Worm (Caenorhabditis elegans) whole organism, L4 larva: Measurements from ENCODE around the gene suca-1.
A peak's percentile ranks its signal among the peaks of the same experiment; 100 is the strongest.

Source experiments
- F49E8.2 ChIP-seq: sonication (generic microtip); optimal IDR thresholded peaks from 2 replicates; lab custom pipeline; 2016; ENCODE audit warnings: missing compliant biosample characterization, mild to moderate bottlenecking, missing genetic modification characterization, borderline replicate concordance
- R02D3.7 ChIP-seq: fragments of 150-350 bp; sonication (generic microtip); optimal IDR thresholded peaks from 3 replicates; lab custom pipeline; 2014; ENCODE audit warnings: missing biosample characterization, missing genetic modification characterization
- T20F7.1 ChIP-seq: fragments of 200-800 bp; sonication (Bioruptor generic); optimal IDR thresholded peaks from 2 replicates; lab custom pipeline; 2018; ENCODE audit warnings: mild to moderate bottlenecking, missing genetic modification characterization, missing compliant biosample characterization
- T26A8.4 ChIP-seq: fragments of 200-800 bp; sonication (Bioruptor generic); IDR thresholded peaks from 2 replicates; pipeline ENCODE4 v1.3.6; 2022; ENCODE audit warnings: missing genetic modification characterization, missing compliant biosample characterization
- aha-1 ChIP-seq: fragments of 150-350 bp; peaks from one replicate; lab custom pipeline; 2014; ENCODE audit warnings: missing biosample characterization, missing genetic modification characterization
- ama-1 ChIP-seq: fragments of 150-350 bp; optimal IDR thresholded peaks from 2 replicates; lab custom pipeline; 2014; ENCODE audit warnings: inconsistent platforms, mixed read lengths
- attf-4 ChIP-seq: sonication (generic microtip); optimal IDR thresholded peaks from 3 replicates; lab custom pipeline; 2017; ENCODE audit warnings: missing biosample characterization, missing genetic modification characterization
- ceh-20 ChIP-seq: fragments of 200-800 bp; sonication (Bioruptor generic); IDR thresholded peaks from 2 replicates; pipeline ENCODE4 v1.3.6; 2022; ENCODE audit warnings: missing genetic modification reagents, missing genetic modification characterization, missing compliant biosample characterization
- ceh-28 ChIP-seq: fragments of 150-350 bp; optimal IDR thresholded peaks from 2 replicates; lab custom pipeline; 2014; ENCODE audit warnings: missing biosample characterization, missing genetic modification reagents, missing genetic modification characterization
- ceh-44 ChIP-seq: fragments of 200-800 bp; sonication (Bioruptor generic); IDR thresholded peaks from 2 replicates; pipeline ENCODE4 v1.3.6; 2022; ENCODE audit warnings: missing genetic modification reagents, missing genetic modification characterization, missing compliant biosample characterization
- ceh-62 ChIP-seq: sonication (generic microtip); optimal IDR thresholded peaks from 2 replicates; lab custom pipeline; 2017; ENCODE audit warnings: missing biosample characterization, missing genetic modification characterization
- cey-2 ChIP-seq: sonication (generic microtip); optimal IDR thresholded peaks from 3 replicates; lab custom pipeline; 2017; ENCODE audit warnings: missing genetic modification characterization, mild to moderate bottlenecking, missing compliant biosample characterization, antibody characterized with exemption, borderline replicate concordance; ENCODE audit not compliant: insufficient read depth
- daf-16 ChIP-seq, 3 experiments: sonication (generic microtip); optimal IDR thresholded peaks; 2 replicates each; lab custom pipeline; 2016 to 2017; ENCODE audit warnings: missing genetic modification characterization in 3 of 3, missing genetic modification reagents in 3 of 3, mild to moderate bottlenecking in 2 of 3, missing compliant biosample characterization in 2 of 3, missing biosample characterization in 1 of 3, moderate library complexity in 1 of 3
- daf-19 ChIP-seq: fragments of 200-800 bp; sonication (Bioruptor generic); conservative IDR thresholded peaks from 2 replicates; pipeline ENCODE4 v1.3.6; 2022; ENCODE audit warnings: missing genetic modification characterization, missing compliant biosample characterization
- daf-8 ChIP-seq: fragments of 200-800 bp; sonication (Bioruptor generic); IDR thresholded peaks from 2 replicates; pipeline ENCODE4 v1.3.6; 2022; ENCODE audit warnings: missing genetic modification characterization, missing compliant biosample characterization
- dmd-8 ChIP-seq: fragments of 200-800 bp; sonication (Bioruptor generic); IDR thresholded peaks from 2 replicates; pipeline ENCODE4 v1.3.6; 2022; ENCODE audit warnings: missing genetic modification characterization, missing compliant biosample characterization
- dve-1 ChIP-seq: sonication (generic microtip); optimal IDR thresholded peaks from 2 replicates; lab custom pipeline; 2017; ENCODE audit warnings: antibody characterized with exemption, mild to moderate bottlenecking, missing genetic modification characterization, missing compliant biosample characterization; ENCODE audit not compliant: insufficient read depth
- egl-27 ChIP-seq: sonication (generic microtip); optimal IDR thresholded peaks from 3 replicates; lab custom pipeline; 2017; ENCODE audit warnings: missing biosample characterization, missing genetic modification reagents, missing genetic modification characterization
- egl-43 ChIP-seq: fragments of 200-800 bp; sonication (Bioruptor generic); IDR thresholded peaks from 2 replicates; pipeline ENCODE4 v1.3.6; 2022; ENCODE audit warnings: missing genetic modification reagents, missing genetic modification characterization, missing compliant biosample characterization
- fkh-10 ChIP-seq: fragments of 150-350 bp; optimal IDR thresholded peaks from 2 replicates; lab custom pipeline; 2014; ENCODE audit warnings: missing biosample characterization, missing genetic modification reagents, missing genetic modification characterization
- hif-1 ChIP-seq, 2 experiments: sonication (generic microtip); optimal IDR thresholded peaks; 2 replicates each; lab custom pipeline; 2016 to 2017; ENCODE audit warnings: missing compliant biosample characterization in 2 of 2, missing genetic modification characterization in 2 of 2, missing genetic modification reagents in 2 of 2, missing genotype in 2 of 2, mild to moderate bottlenecking in 1 of 2
- hlh-11 ChIP-seq: fragments of 200-800 bp; sonication (Bioruptor generic); optimal IDR thresholded peaks from 2 replicates; lab custom pipeline; 2018; ENCODE audit warnings: mild to moderate bottlenecking, missing genetic modification characterization, missing compliant biosample characterization
- hlh-30 ChIP-seq: sonication (generic microtip); optimal IDR thresholded peaks from 2 replicates; lab custom pipeline; 2017; ENCODE audit warnings: antibody characterized with exemption, mild to moderate bottlenecking, missing genetic modification characterization, missing compliant biosample characterization; ENCODE audit not compliant: insufficient read depth
- jun-1 ChIP-seq: fragments of 150-350 bp; optimal IDR thresholded peaks from 2 replicates; lab custom pipeline; 2014; ENCODE audit warnings: missing biosample characterization, missing genetic modification reagents, missing genetic modification characterization
- lin-1 ChIP-seq: fragments of 200-800 bp; sonication (Bioruptor generic); IDR thresholded peaks from 2 replicates; pipeline ENCODE4 v1.3.6; 2022; ENCODE audit warnings: missing genetic modification reagents, missing genetic modification characterization, missing compliant biosample characterization
- lin-15B ChIP-seq: fragments of 150-350 bp; sonication (generic microtip); optimal IDR thresholded peaks from 3 replicates; lab custom pipeline; 2014; ENCODE audit warnings: missing biosample characterization, missing genetic modification characterization
- lin-38 ChIP-seq: fragments of 200-800 bp; sonication (Bioruptor generic); IDR thresholded peaks from 2 replicates; pipeline ENCODE4 v1.3.6; 2022; ENCODE audit warnings: missing genetic modification reagents, missing genetic modification characterization, missing compliant biosample characterization
- lin-39 ChIP-seq: fragments of 150-350 bp; optimal IDR thresholded peaks from 2 replicates; lab custom pipeline; 2014; ENCODE audit warnings: missing biosample characterization, missing genetic modification reagents, missing genetic modification characterization
- lsy-2 ChIP-seq, 2 experiments: fragments of 150-350 bp in 1 of 2; sonication (generic microtip) in 1 of 2; optimal IDR thresholded peaks; 2 replicates each; lab custom pipeline; 2014 to 2017; ENCODE audit warnings: missing biosample characterization in 2 of 2, missing genetic modification characterization in 2 of 2
- mdt-29 ChIP-seq: fragments of 200-800 bp; sonication (Bioruptor generic); IDR thresholded peaks from 2 replicates; pipeline ENCODE4 v1.3.6; 2022; ENCODE audit warnings: missing genetic modification reagents, missing genetic modification characterization, missing compliant biosample characterization
- mep-1 ChIP-seq: fragments of 150-350 bp; sonication (generic microtip); optimal IDR thresholded peaks from 3 replicates; lab custom pipeline; 2014; ENCODE audit warnings: missing biosample characterization, missing genetic modification characterization
- mes-2 ChIP-seq: sonication (generic microtip); optimal IDR thresholded peaks from 2 replicates; lab custom pipeline; 2016; ENCODE audit warnings: missing genotype, mild to moderate bottlenecking, missing genetic modification characterization, missing compliant biosample characterization; ENCODE audit not compliant: poor library complexity, severe bottlenecking
- nhr-10 ChIP-seq: fragments of 150-350 bp; optimal IDR thresholded peaks from 2 replicates; lab custom pipeline; 2014; ENCODE audit warnings: missing biosample characterization, missing genetic modification characterization
- nhr-102 ChIP-seq: sonication (generic microtip); optimal IDR thresholded peaks from 2 replicates; lab custom pipeline; 2016; ENCODE audit warnings: mild to moderate bottlenecking, missing genetic modification characterization, moderate library complexity, missing compliant biosample characterization
- nhr-11 ChIP-seq: fragments of 150-350 bp; optimal IDR thresholded peaks from 2 replicates; lab custom pipeline; 2014; ENCODE audit warnings: missing biosample characterization, missing genetic modification characterization
- nhr-111 ChIP-seq: fragments of 200-800 bp; sonication (Bioruptor generic); optimal IDR thresholded peaks from 2 replicates; lab custom pipeline; 2018; ENCODE audit warnings: mild to moderate bottlenecking, missing genetic modification characterization, missing compliant biosample characterization
- nhr-28 ChIP-seq: fragments of 150-350 bp; optimal IDR thresholded peaks from 2 replicates; lab custom pipeline; 2014; ENCODE audit warnings: missing biosample characterization, missing genetic modification characterization
- nhr-41 ChIP-seq: fragments of 200-800 bp; sonication (Bioruptor generic); IDR thresholded peaks from 2 replicates; pipeline ENCODE4 v1.3.6; 2022; ENCODE audit warnings: missing genetic modification reagents, missing genetic modification characterization, missing compliant biosample characterization
- nhr-77 ChIP-seq: fragments of 150-350 bp; optimal IDR thresholded peaks from 2 replicates; lab custom pipeline; 2014; ENCODE audit warnings: missing biosample characterization, missing genetic modification characterization
- php-3 ChIP-seq: fragments of 200-800 bp; sonication (Bioruptor generic); IDR thresholded peaks from 2 replicates; pipeline ENCODE4 v1.3.6; 2022; ENCODE audit warnings: missing genetic modification reagents, missing genetic modification characterization, missing compliant biosample characterization
- set-16 ChIP-seq: fragments of 200-800 bp; sonication (Bioruptor generic); IDR thresholded peaks from 2 replicates; pipeline ENCODE4 v1.3.6; 2022; ENCODE audit warnings: missing genetic modification reagents, missing genetic modification characterization, missing compliant biosample characterization
- snpc-1.2 ChIP-seq: fragments of 200-800 bp; sonication (Bioruptor generic); IDR thresholded peaks from 2 replicates; pipeline ENCODE4 v1.3.6; 2022; ENCODE audit warnings: missing genetic modification reagents, missing genetic modification characterization, missing compliant biosample characterization
- spr-1 ChIP-seq: sonication (generic microtip); optimal IDR thresholded peaks from 2 replicates; lab custom pipeline; 2016; ENCODE audit warnings: mild to moderate bottlenecking, missing genetic modification characterization, missing compliant biosample characterization
- tra-1 ChIP-seq: fragments of 200-800 bp; sonication (Bioruptor generic); IDR thresholded peaks from 2 replicates; pipeline ENCODE4 v1.3.6; 2022; ENCODE audit warnings: missing genetic modification reagents, missing genetic modification characterization, missing compliant biosample characterization
- unc-130 ChIP-seq: sonication (generic microtip); optimal IDR thresholded peaks from 2 replicates; lab custom pipeline; 2016; ENCODE audit warnings: missing genetic modification reagents, missing genetic modification characterization, missing compliant biosample characterization
- unc-62 ChIP-seq, 3 experiments: fragments of 150-350 bp in 1 of 3; sonication (generic microtip); optimal IDR thresholded peaks in 2 of 3; peaks in 1 of 3; 1 replicate in 1 of 3; 2 replicates in 2 of 3; lab custom pipeline; 2014 to 2017; ENCODE audit warnings: missing biosample characterization in 3 of 3, missing genetic modification characterization in 3 of 3, missing genetic modification reagents in 3 of 3, missing genotype in 1 of 3
- vab-7 ChIP-seq: fragments of 200-800 bp; sonication (Bioruptor generic); IDR thresholded peaks from 2 replicates; pipeline ENCODE4 v1.3.6; 2022; ENCODE audit warnings: missing genetic modification reagents, missing genetic modification characterization, missing compliant biosample characterization
- zfp-2 ChIP-seq: sonication (generic microtip); optimal IDR thresholded peaks from 2 replicates; lab custom pipeline; 2016; ENCODE audit warnings: mild to moderate bottlenecking, missing genetic modification characterization, missing compliant biosample characterization
- ztf-11 ChIP-seq: fragments of 150-350 bp; optimal IDR thresholded peaks from 2 replicates; lab custom pipeline; 2014; ENCODE audit warnings: missing biosample characterization, missing genetic modification characterization
- ztf-7 ChIP-seq: fragments of 150-350 bp; optimal IDR thresholded peaks from 2 replicates; lab custom pipeline; 2014; ENCODE audit warnings: missing biosample characterization, missing genetic modification characterization

suca-1 gene

DNA sequence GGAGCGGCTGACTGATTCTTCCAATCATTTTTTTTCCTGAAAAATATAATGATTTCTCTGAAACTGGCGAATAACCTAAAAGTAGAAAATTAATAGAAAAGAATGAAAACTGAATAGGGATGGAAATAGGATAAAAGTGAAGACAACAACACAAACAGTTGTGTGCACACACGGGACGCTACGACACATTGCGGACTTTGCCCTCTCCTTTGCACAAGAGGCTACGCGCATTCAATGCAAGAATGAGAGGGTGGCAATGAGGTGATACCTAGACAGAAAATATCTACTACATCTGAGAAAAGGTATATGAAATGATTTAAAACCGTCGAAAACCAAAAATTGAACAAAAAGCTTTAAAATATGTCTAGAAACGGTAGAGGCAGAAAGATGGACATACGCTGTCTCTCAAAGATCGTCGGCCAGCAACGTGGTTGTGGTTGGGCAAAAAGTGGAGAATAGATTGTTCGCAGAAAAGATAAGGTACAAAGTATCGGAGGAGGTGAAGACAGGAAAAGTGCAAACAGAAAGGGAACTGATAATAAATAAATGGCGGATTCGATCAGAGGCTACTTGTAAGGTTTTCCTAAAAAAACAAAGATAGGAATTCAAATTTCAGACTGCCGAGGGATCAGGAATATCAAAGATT, at the start of gene suca-1:
Gene suca-1 (minus strand): TSS at position 36 of the 646 bp plus-strand sequence.
- no peak for TF ChIP-seq egl-27
- no peak for TF ChIP-seq fkh-10 (GFP tag; lab: Kevin White, UChicago)
- TF ChIP-seq mes-2 (tag; lab: Kevin White, UChicago), result peak; percentile 50
- no peak for TF ChIP-seq vab-7
- no peak for TF ChIP-seq ceh-44 (GFP tag; lab: Robert Waterston, UW)
- TF ChIP-seq dve-1 (tag; lab: Kevin White, UChicago), result peak; percentile 21
- TF ChIP-seq mep-1 (tag; lab: Kevin White, UChicago), result peak; percentile 39
- TF ChIP-seq T20F7.1 (GFP tag; lab: Kevin White, UChicago), result no peak
- no peak for TF ChIP-seq spr-1 (tag; lab: Kevin White, UChicago)
- TF ChIP-seq cey-2, result no peak
- TF ChIP-seq set-16 (GFP tag; lab: Robert Waterston, UW), result no peak
- no peak for TF ChIP-seq php-3 (GFP tag; lab: Robert Waterston, UW)
- no peak for TF ChIP-seq nhr-41 (GFP tag; lab: Robert Waterston, UW)
- TF ChIP-seq ceh-62 (tag; lab: Kevin White, UChicago), result no peak
- TF ChIP-seq ceh-20 (GFP tag; lab: Robert Waterston, UW), result no peak
- TF ChIP-seq hlh-11 (tag; lab: Kevin White, UChicago), result peak; percentile 56
- no peak for TF ChIP-seq daf-16 (GFP tag; optimal IDR thresholded peaks at IDR 0.05; lab: Kevin White, UChicago)
- TF ChIP-seq daf-16 (tag; optimal IDR thresholded peaks at IDR 0.05; lab: Kevin White, UChicago), result peak; percentile 24
- TF ChIP-seq jun-1, result no peak
- no peak for TF ChIP-seq lin-15B (tag; lab: Kevin White, UChicago)
- no peak for TF ChIP-seq mdt-29 (GFP tag; lab: Robert Waterston, UW)
- TF ChIP-seq nhr-77 (tag; lab: Kevin White, UChicago), result no peak
- no peak for TF ChIP-seq hif-1 (tag; optimal IDR thresholded peaks at IDR 0.05; lab: Kevin White, UChicago)
- TF ChIP-seq attf-4 (tag; lab: Kevin White, UChicago), result no peak
- no peak for TF ChIP-seq lin-38 (GFP tag; lab: Robert Waterston, UW)
- TF ChIP-seq unc-62 (GFP tag; optimal IDR thresholded peaks at IDR 0.05 in 1 of 2; lab: Kevin White, UChicago), result peak in 1 of 2 experiments; percentile 71
- TF ChIP-seq unc-62 (tag; optimal IDR thresholded peaks at IDR 0.05; lab: Kevin White, UChicago), result no peak
- TF ChIP-seq tra-1, result no peak
- no peak for TF ChIP-seq nhr-102 (tag; lab: Kevin White, UChicago)
- TF ChIP-seq daf-19 (GFP tag; lab: Robert Waterston, UW), result no peak
- TF ChIP-seq lin-39 (tag; lab: Kevin White, UChicago), result no peak
- peak; percentile 0 to 59 for TF ChIP-seq lsy-2 (tag; optimal IDR thresholded peaks at IDR 0.05; lab: Kevin White, UChicago)
- TF ChIP-seq F49E8.2, result no peak
- TF ChIP-seq lin-1, result no peak
- no peak for TF ChIP-seq zfp-2 (tag; lab: Kevin White, UChicago)
- TF ChIP-seq nhr-28 (tag; lab: Kevin White, UChicago), result peak; percentile 36
- TF ChIP-seq ama-1 (lab: Kevin White, UChicago), result no peak
- no peak for TF ChIP-seq snpc-1.2 (GFP tag; lab: Robert Waterston, UW)
- TF ChIP-seq T26A8.4 (GFP tag; lab: Robert Waterston, UW), result no peak
- no peak for TF ChIP-seq R02D3.7 (tag; lab: Kevin White, UChicago)
- TF ChIP-seq nhr-10 (tag; lab: Kevin White, UChicago), result no peak
- TF ChIP-seq egl-43 (GFP tag; lab: Robert Waterston, UW), result no peak
- TF ChIP-seq ztf-7 (tag; lab: Kevin White, UChicago), result no peak
- TF ChIP-seq unc-130 (GFP tag; lab: Kevin White, UChicago), result no peak
- no peak for TF ChIP-seq ceh-28
- TF ChIP-seq aha-1 (tag; lab: Kevin White, UChicago), result no peak
- TF ChIP-seq dmd-8 (GFP tag; lab: Robert Waterston, UW), result no peak
- TF ChIP-seq nhr-111 (GFP tag; lab: Kevin White, UChicago), result no peak
- no peak for TF ChIP-seq ztf-11 (tag; lab: Kevin White, UChicago)
- TF ChIP-seq nhr-11 (tag; lab: Kevin White, UChicago), result no peak
- TF ChIP-seq daf-8 (GFP tag; lab: Robert Waterston, UW), result no peak
- peak; percentile 31 for TF ChIP-seq hlh-30 (tag; lab: Kevin White, UChicago)
